Worm (Caenorhabditis elegans) whole organism, early embryonic: ENCODE results near the gene twf-2.
A peak's percentile ranks its signal among the peaks of the same experiment; 100 is the strongest.

Experiments used
- B0310.2 ChIP-seq: sonication (generic microtip); optimal IDR thresholded peaks from 2 replicates; lab custom pipeline; 2016; ENCODE audit warnings: mild to moderate bottlenecking, missing genetic modification characterization, missing compliant biosample characterization
- F13C5.2 ChIP-seq: sonication (generic microtip); optimal IDR thresholded peaks from 2 replicates; lab custom pipeline; 2017; ENCODE audit warnings: mild to moderate bottlenecking, missing genetic modification characterization, inconsistent platforms, missing compliant biosample characterization
- aly-1 ChIP-seq: sonication (generic microtip); optimal IDR thresholded peaks from 2 replicates; lab custom pipeline; 2016; ENCODE audit warnings: missing genetic modification characterization, missing compliant biosample characterization
- ama-1 ChIP-seq: fragments of 150-350 bp; optimal IDR thresholded peaks from 2 replicates; lab custom pipeline; 2014
- ceh-13 ChIP-seq: fragments of 200-800 bp; sonication (Bioruptor generic); optimal IDR thresholded peaks from 2 replicates; lab custom pipeline; 2018; ENCODE audit warnings: mild to moderate bottlenecking, missing genetic modification characterization, missing compliant biosample characterization
- ceh-36 ChIP-seq: sonication (generic microtip); optimal IDR thresholded peaks from 2 replicates; lab custom pipeline; 2016; ENCODE audit warnings: missing genetic modification characterization, inconsistent platforms, missing compliant biosample characterization
- ets-7 ChIP-seq: sonication (generic microtip); optimal IDR thresholded peaks from 2 replicates; lab custom pipeline; 2016; ENCODE audit warnings: missing genotype, missing genetic modification characterization, missing compliant biosample characterization
- flt-1 ChIP-seq: fragments of 200-800 bp; sonication (Bioruptor generic); IDR thresholded peaks from 2 replicates; pipeline ENCODE4 v1.3.6; 2022; ENCODE audit warnings: missing genetic modification characterization, missing compliant biosample characterization
- hmbx-1 ChIP-seq: sonication (generic microtip); optimal IDR thresholded peaks from 2 replicates; lab custom pipeline; 2016; ENCODE audit warnings: mild to moderate bottlenecking, missing genetic modification characterization, missing compliant biosample characterization
- hmg-4 ChIP-seq: fragments of 200-800 bp; sonication (Bioruptor generic); optimal IDR thresholded peaks from 2 replicates; lab custom pipeline; 2018; ENCODE audit warnings: mild to moderate bottlenecking, missing genetic modification characterization, missing compliant biosample characterization
- hnd-1 ChIP-seq: sonication (generic microtip); optimal IDR thresholded peaks from 2 replicates; lab custom pipeline; 2016; ENCODE audit warnings: missing genetic modification characterization, missing compliant biosample characterization
- pes-1 ChIP-seq: fragments of 200-800 bp; sonication (Bioruptor generic); IDR thresholded peaks from 2 replicates; pipeline ENCODE4 v1.3.6; 2022; ENCODE audit warnings: missing genetic modification reagents, missing genetic modification characterization, missing compliant biosample characterization
- scrt-1 ChIP-seq: fragments of 200-800 bp; sonication (Bioruptor generic); IDR thresholded peaks from 2 replicates; pipeline ENCODE4 v1.3.6; 2022; ENCODE audit warnings: missing genetic modification characterization, missing compliant biosample characterization
- sea-1 ChIP-seq: fragments of 200-800 bp; sonication (Bioruptor generic); conservative IDR thresholded peaks from 2 replicates; pipeline ENCODE4 v1.3.6; 2022; ENCODE audit warnings: missing genetic modification characterization, missing compliant biosample characterization
- tbx-11 ChIP-seq: fragments of 200-800 bp; sonication (Bioruptor generic); IDR thresholded peaks from 2 replicates; pipeline ENCODE4 v1.3.6; 2022; ENCODE audit warnings: missing genetic modification characterization, missing compliant biosample characterization
- tbx-37 ChIP-seq: fragments of 200-800 bp; sonication (Bioruptor generic); conservative IDR thresholded peaks from 2 replicates; pipeline ENCODE4 v1.3.6; 2022; ENCODE audit warnings: missing genetic modification reagents, missing genetic modification characterization, missing compliant biosample characterization
- tra-4 ChIP-seq: sonication (generic microtip); optimal IDR thresholded peaks from 2 replicates; lab custom pipeline; 2017; ENCODE audit warnings: missing genetic modification characterization, missing compliant biosample characterization

The twf-2 gene

ce11 chrX:16406632-16407031 lies 39.4 kb upstream of the twf-2 start:
- TF ChIP-seq sea-1 (no peak), tbx-37 (GFP tag; lab: Robert Waterston, UW) (no peak), F13C5.2 (tag; lab: Kevin White, UChicago) (no peak), ceh-13 (GFP tag; lab: Kevin White, UChicago) (no peak), B0310.2 (no peak), ets-7 (no peak)

ce11 chrX:16409220-16409619 lies 36.8 kb upstream of the twf-2 start:
- no peak for TF ChIP-seq ama-1 (lab: Kevin White, UChicago)
- TF ChIP-seq ceh-13 (GFP tag; lab: Kevin White, UChicago): no peak
- TF ChIP-seq ets-7: no peak
- no peak for TF ChIP-seq F13C5.2 (tag; lab: Kevin White, UChicago)
- no peak for TF ChIP-seq aly-1
- no peak for TF ChIP-seq hmg-4 (GFP tag; lab: Kevin White, UChicago)
- no peak for TF ChIP-seq pes-1 (GFP tag; lab: Robert Waterston, UW)

- TF ChIP-seq tra-4 (tag; lab: Kevin White, UChicago): no peak
- TF ChIP-seq ets-7: no peak
- TF ChIP-seq sea-1: no peak
- no peak for TF ChIP-seq ceh-36 (tag; lab: Kevin White, UChicago)
- no peak for TF ChIP-seq hmg-4 (GFP tag; lab: Kevin White, UChicago)
- TF ChIP-seq flt-1 (GFP tag; lab: Robert Waterston, UW): no peak
- no peak for TF ChIP-seq ceh-13 (GFP tag; lab: Kevin White, UChicago)
- TF ChIP-seq tbx-37 (GFP tag; lab: Robert Waterston, UW): no peak
- no peak for TF ChIP-seq aly-1
- TF ChIP-seq ama-1 (lab: Kevin White, UChicago): no peak
- TF ChIP-seq tbx-11 (GFP tag; lab: Robert Waterston, UW): no peak
- no peak for TF ChIP-seq hnd-1
- TF ChIP-seq pes-1 (GFP tag; lab: Robert Waterston, UW): no peak
- TF ChIP-seq hmbx-1: no peak
- no peak for TF ChIP-seq B0310.2
- TF ChIP-seq F13C5.2 (tag; lab: Kevin White, UChicago): no peak
- no peak for TF ChIP-seq scrt-1 (GFP tag; lab: Robert Waterston, UW)
Observed at ce11 chrX:16411985-16412384, 34.0 kb upstream of the twf-2 start.

DNA sequence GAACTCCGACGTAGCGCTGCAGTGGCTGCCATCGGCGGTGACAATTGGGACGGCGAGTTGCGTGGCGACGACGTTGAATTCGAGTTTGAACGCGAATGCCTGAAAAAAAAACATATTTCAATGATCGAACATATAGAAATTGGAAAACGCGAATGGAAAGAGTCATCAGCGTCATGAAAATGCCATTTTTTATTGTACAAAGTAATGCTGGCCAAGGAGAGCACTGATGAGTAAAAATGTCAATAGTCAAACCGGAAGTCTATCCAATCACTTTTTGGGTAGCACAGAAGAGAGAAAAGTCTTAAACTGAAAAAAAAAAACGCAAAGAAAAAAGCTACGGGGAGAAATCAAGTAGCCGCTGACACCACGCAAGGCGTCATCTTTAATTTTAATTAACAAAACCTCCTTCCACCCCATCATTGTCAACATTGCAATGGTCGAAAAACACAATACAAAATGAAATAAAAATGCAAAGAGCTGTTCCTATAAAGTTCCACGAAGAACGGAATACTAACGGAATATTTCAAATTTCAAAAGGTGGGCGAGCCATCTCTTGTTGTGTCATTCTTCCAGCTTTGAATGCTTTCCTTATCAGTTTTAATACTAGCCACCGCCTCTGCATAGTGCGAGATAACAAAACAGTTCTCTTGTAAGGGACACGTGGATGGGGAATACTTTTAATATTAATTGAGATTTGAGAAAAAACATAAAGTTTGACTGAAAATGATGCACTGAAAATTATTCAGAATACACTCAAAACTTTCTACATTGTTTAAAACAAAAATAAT lies 32.6 kb upstream of the twf-2 start:
- TF ChIP-seq ets-7: no peak
- TF ChIP-seq flt-1 (GFP tag; lab: Robert Waterston, UW): no peak
- no peak for TF ChIP-seq ama-1 (lab: Kevin White, UChicago)
- TF ChIP-seq tbx-37 (GFP tag; lab: Robert Waterston, UW): no peak
- TF ChIP-seq ceh-13 (GFP tag; lab: Kevin White, UChicago): no peak
- no peak for TF ChIP-seq ceh-36 (tag; lab: Kevin White, UChicago)
- no peak for TF ChIP-seq scrt-1 (GFP tag; lab: Robert Waterston, UW)
- no peak for TF ChIP-seq aly-1
- TF ChIP-seq hmg-4 (GFP tag; lab: Kevin White, UChicago): no peak
- no peak for TF ChIP-seq hmbx-1
- no peak for TF ChIP-seq sea-1
- TF ChIP-seq F13C5.2 (tag; lab: Kevin White, UChicago): no peak
- TF ChIP-seq pes-1 (GFP tag; lab: Robert Waterston, UW): no peak

DNA sequence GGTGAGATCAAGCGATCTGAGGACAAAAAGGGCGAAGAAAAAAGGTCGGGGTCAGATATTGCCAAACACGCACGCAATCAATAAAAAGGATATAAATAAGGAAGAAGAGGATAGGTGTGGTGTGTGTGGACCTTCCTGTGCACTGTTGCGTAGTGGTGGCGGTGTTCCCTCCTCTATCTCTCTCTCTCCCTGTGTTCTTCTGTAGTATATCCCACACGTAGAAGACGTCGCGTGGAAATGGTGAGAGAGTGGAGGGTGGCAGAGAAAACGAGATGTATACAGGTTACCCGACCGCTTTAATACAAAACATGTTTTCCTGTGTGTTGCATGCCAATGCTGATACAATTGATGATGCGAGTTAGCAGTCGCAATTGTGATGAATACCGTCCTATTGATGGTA lies 31.4 kb upstream of the twf-2 start:
- no peak for TF ChIP-seq tbx-11 (GFP tag; lab: Robert Waterston, UW)
- TF ChIP-seq hmg-4 (GFP tag; lab: Kevin White, UChicago): peak; percentile 63

- no peak for TF ChIP-seq tra-4 (tag; lab: Kevin White, UChicago)
- TF ChIP-seq ceh-13 (GFP tag; lab: Kevin White, UChicago): no peak
- no peak for TF ChIP-seq pes-1 (GFP tag; lab: Robert Waterston, UW)
- no peak for TF ChIP-seq flt-1 (GFP tag; lab: Robert Waterston, UW)
- TF ChIP-seq ceh-36 (tag; lab: Kevin White, UChicago): no peak
- TF ChIP-seq hnd-1: no peak
- TF ChIP-seq tbx-37 (GFP tag; lab: Robert Waterston, UW): no peak
- TF ChIP-seq B0310.2: no peak
- TF ChIP-seq F13C5.2 (tag; lab: Kevin White, UChicago): no peak
Observed at ce11 chrX:16416790-16417330, 29.1 kb upstream of the twf-2 start, which contains the start of gene eat-17. Gene eat-17 (minus strand): TSS chrX:16416840.

DNA sequence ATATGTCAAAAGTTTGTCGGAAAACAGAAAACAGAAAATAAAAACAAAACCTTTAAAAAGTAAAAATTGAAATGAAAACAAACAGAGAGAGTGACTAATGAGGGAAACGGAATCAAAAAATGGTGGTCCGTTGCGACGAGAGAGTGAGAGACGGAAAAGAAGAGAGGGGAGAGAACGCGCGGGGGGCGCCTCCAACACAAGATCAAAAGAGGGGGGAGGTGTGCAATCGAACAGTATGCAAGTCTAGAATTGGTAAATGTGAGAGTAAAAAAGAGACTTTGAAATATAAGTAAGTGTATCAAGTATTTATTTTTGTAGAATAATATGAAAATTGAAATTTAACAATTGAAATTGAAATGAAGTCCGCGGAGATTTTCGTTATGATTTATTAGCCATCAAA lies 27.6 kb upstream of the twf-2 start:
- TF ChIP-seq hmbx-1: no peak
- TF ChIP-seq flt-1 (GFP tag; lab: Robert Waterston, UW): no peak
- TF ChIP-seq hmg-4 (GFP tag; lab: Kevin White, UChicago): no peak
- TF ChIP-seq tbx-37 (GFP tag; lab: Robert Waterston, UW): no peak
- no peak for TF ChIP-seq F13C5.2 (tag; lab: Kevin White, UChicago)
- no peak for TF ChIP-seq ceh-36 (tag; lab: Kevin White, UChicago)
- TF ChIP-seq ama-1 (lab: Kevin White, UChicago): no peak
- no peak for TF ChIP-seq tbx-11 (GFP tag; lab: Robert Waterston, UW)
- no peak for TF ChIP-seq hnd-1
- no peak for TF ChIP-seq aly-1
- TF ChIP-seq sea-1: no peak
- no peak for TF ChIP-seq ets-7
- TF ChIP-seq pes-1 (GFP tag; lab: Robert Waterston, UW): no peak

ce11 chrX:16432143-16432542 lies 13.9 kb upstream of the twf-2 start, which contains the start of gene F38E9.6:
Gene F38E9.6 (plus strand): TSS chrX:16432443.
- TF ChIP-seq pes-1 (GFP tag; lab: Robert Waterston, UW) (no peak), tbx-11 (GFP tag; lab: Robert Waterston, UW) (no peak), sea-1 (no peak), ets-7 (no peak), aly-1 (no peak), tbx-37 (GFP tag; lab: Robert Waterston, UW) (no peak), ama-1 (lab: Kevin White, UChicago) (no peak), ceh-13 (GFP tag; lab: Kevin White, UChicago) (no peak), flt-1 (GFP tag; lab: Robert Waterston, UW) (no peak), F13C5.2 (tag; lab: Kevin White, UChicago) (no peak), hnd-1 (no peak), B0310.2 (no peak), hmbx-1 (no peak), hmg-4 (GFP tag; lab: Kevin White, UChicago) (no peak), scrt-1 (GFP tag; lab: Robert Waterston, UW) (no peak), tra-4 (tag; lab: Kevin White, UChicago) (no peak)
